Worm (Caenorhabditis elegans): ENCODE measurements around the gene dmsr-10.
A peak's percentile ranks its signal among the peaks of the same experiment; 100 is the strongest.

dmsr-10 gene

ce11 chrV:6817184-6817583 lies 15.4 kb upstream of the dmsr-10 start, which contains the start of gene dmsr-14:
Gene dmsr-14, minus strand, starts transcription at chrV:6817284.
- TF ChIP-seq tbx-2 (tag; optimal IDR thresholded peaks at IDR 0.05) = no peak
- no peak for TF ChIP-seq pqm-1 (tag; optimal IDR thresholded peaks at IDR 0.05)
- no peak for TF ChIP-seq nhr-28 (tag; optimal IDR thresholded peaks at IDR 0.05)
- TF ChIP-seq nhr-77 (tag; optimal IDR thresholded peaks at IDR 0.05) = no peak
- no peak for TF ChIP-seq hmg-11 (tag; optimal IDR thresholded peaks at IDR 0.05)
- TF ChIP-seq fkh-2 (tag; optimal IDR thresholded peaks at IDR 0.05) = no peak
- TF ChIP-seq lin-15B (tag; optimal IDR thresholded peaks at IDR 0.05) = no peak
- no peak for TF ChIP-seq ztf-4 (tag; optimal IDR thresholded peaks at IDR 0.05)
- TF ChIP-seq nhr-25 (tag; optimal IDR thresholded peaks at IDR 0.05) = no peak
- no peak for TF ChIP-seq mdl-1 (tag; optimal IDR thresholded peaks at IDR 0.05)
- no peak for TF ChIP-seq egl-27 (tag; optimal IDR thresholded peaks at IDR 0.05)
- TF ChIP-seq elt-2 (tag; optimal IDR thresholded peaks at IDR 0.05) = no peak
- TF ChIP-seq ZK546.5 (tag; optimal IDR thresholded peaks at IDR 0.05) = no peak
- TF ChIP-seq lin-39 (tag; optimal IDR thresholded peaks at IDR 0.05) = no peak

ce11 chrV:6813862-6814261 lies 12.1 kb upstream of the dmsr-10 start:
- TF ChIP-seq nhr-28 (tag; optimal IDR thresholded peaks at IDR 0.05) (no peak), ama-1 (optimal IDR thresholded peaks at IDR 0.05) (no peak), lsy-12 (tag; optimal IDR thresholded peaks at IDR 0.05) (no peak), nhr-23 (tag; optimal IDR thresholded peaks at IDR 0.05) (no peak), nhr-43 (tag; optimal IDR thresholded peaks at IDR 0.05; ENCODE audit: poor library complexity, severe bottlenecking) (no peak), mdl-1 (tag; optimal IDR thresholded peaks at IDR 0.05) (no peak), nhr-237 (tag; optimal IDR thresholded peaks at IDR 0.05) (no peak), fkh-2 (tag; optimal IDR thresholded peaks at IDR 0.05) (no peak), elt-3 (tag; optimal IDR thresholded peaks at IDR 0.05) (no peak), ceh-28 (tag; optimal IDR thresholded peaks at IDR 0.05) (no peak), elt-1 (tag; optimal IDR thresholded peaks at IDR 0.05) (no peak), hmg-11 (tag; optimal IDR thresholded peaks at IDR 0.05) (no peak), tbx-2 (tag; optimal IDR thresholded peaks at IDR 0.05) (no peak), daf-12 (tag; optimal IDR thresholded peaks at IDR 0.05) (no peak), nhr-76 (tag; optimal IDR thresholded peaks at IDR 0.05) (no peak)

- TF ChIP-seq pqm-1 (tag; optimal IDR thresholded peaks at IDR 0.05) (peak; percentile 77), elt-2 (tag; optimal IDR thresholded peaks at IDR 0.05) (peak; percentile 77), nhr-237 (tag; optimal IDR thresholded peaks at IDR 0.05) (no peak)
These were observed 10.1 kb upstream of the dmsr-10 start for ce11 chrV:6811863-6812262.

- TF ChIP-seq ZK546.5 (tag; optimal IDR thresholded peaks at IDR 0.05) (no peak), pha-4 (tag; optimal IDR thresholded peaks at IDR 0.05) (peak; percentile 11), pqm-1 (tag; optimal IDR thresholded peaks at IDR 0.05) (peak; percentile 21), elt-2 (tag; optimal IDR thresholded peaks at IDR 0.05) (peak; percentile 54)
These were observed 8.3 kb upstream of the dmsr-10 start for ce11 chrV:6810091-6810490.

ce11 chrV:6808962-6809361 lies 7.2 kb upstream of the dmsr-10 start, which contains the start of gene dmsr-16:
Gene dmsr-16, minus strand, starts transcription at chrV:6809062.
- TF ChIP-seq pha-4 (tag; optimal IDR thresholded peaks at IDR 0.05) (no peak), ceh-82 (tag; optimal IDR thresholded peaks at IDR 0.05) (no peak), mdl-1 (tag; optimal IDR thresholded peaks at IDR 0.05) (no peak), R02D3.7 (tag; optimal IDR thresholded peaks at IDR 0.05) (no peak), ztf-4 (tag; optimal IDR thresholded peaks at IDR 0.05) (no peak), lin-39 (tag; optimal IDR thresholded peaks at IDR 0.05) (no peak), nhr-77 (tag; optimal IDR thresholded peaks at IDR 0.05) (no peak), ama-1 (optimal IDR thresholded peaks at IDR 0.05) (no peak)

- TF ChIP-seq lsy-12 (tag; optimal IDR thresholded peaks at IDR 0.05) (no peak), nhr-23 (tag; optimal IDR thresholded peaks at IDR 0.05) (no peak), elt-1 (tag; optimal IDR thresholded peaks at IDR 0.05) (no peak)
These were observed 4.6 kb upstream of the dmsr-10 start, which contains the start of gene dmsr-12 for ce11 chrV:6806340-6806739. Gene dmsr-12, minus strand, starts transcription at chrV:6806440.

- TF ChIP-seq R02D3.7 (tag; optimal IDR thresholded peaks at IDR 0.05) = no peak
- no peak for TF ChIP-seq ceh-16 (tag; optimal IDR thresholded peaks at IDR 0.05)
- TF ChIP-seq nhr-76 (tag; optimal IDR thresholded peaks at IDR 0.05) = no peak
- no peak for TF ChIP-seq skn-1 (tag; optimal IDR thresholded peaks at IDR 0.05)
- no peak for TF ChIP-seq snpc-4 (tag; optimal IDR thresholded peaks at IDR 0.05)
- no peak for TF ChIP-seq fkh-10 (GFP tag; optimal IDR thresholded peaks at IDR 0.05)
- TF ChIP-seq ztf-11 (tag; optimal IDR thresholded peaks at IDR 0.05) = no peak
- TF ChIP-seq pha-4 (tag; optimal IDR thresholded peaks at IDR 0.05) = no peak
- TF ChIP-seq lin-39 (tag; optimal IDR thresholded peaks at IDR 0.05) = no peak
- TF ChIP-seq daf-12 (tag; optimal IDR thresholded peaks at IDR 0.05) = no peak
- no peak for TF ChIP-seq ceh-9 (tag; optimal IDR thresholded peaks at IDR 0.05)
- no peak for TF ChIP-seq nfya-1 (tag; optimal IDR thresholded peaks at IDR 0.05; ENCODE audit: insufficient read depth)
- no peak for TF ChIP-seq nhr-43 (tag; optimal IDR thresholded peaks at IDR 0.05; ENCODE audit: poor library complexity, severe bottlenecking)
These were observed 2.2 kb upstream of the dmsr-10 start, which contains the start of gene dmsr-11 for ce11 chrV:6803992-6804391. Gene dmsr-11, minus strand, starts transcription at chrV:6804092.

Measured in whole organism, L3 larva.